Worm (Caenorhabditis elegans) whole organism, L1 larva: ENCODE results near the gene ubq-1.

ENCODE experiments used
- C16A3.4 ChIP-seq: fragments of 150-350 bp; optimal IDR thresholded peaks from 2 replicates; lab custom pipeline; 2014; ENCODE audit warnings: missing biosample characterization, missing genetic modification characterization
- C34B4.2 ChIP-seq: sonication (generic microtip); optimal IDR thresholded peaks from 2 replicates; lab custom pipeline; 2017; ENCODE audit warnings: mild to moderate bottlenecking, missing genetic modification characterization, missing compliant biosample characterization
- F16B12.6 ChIP-seq: fragments of 150-350 bp; optimal IDR thresholded peaks from 2 replicates; lab custom pipeline; 2014; ENCODE audit warnings: missing biosample characterization, missing genetic modification characterization
- Y116A8C.19 ChIP-seq: sonication (generic microtip); optimal IDR thresholded peaks from 2 replicates; lab custom pipeline; 2016; ENCODE audit warnings: missing compliant biosample characterization, missing genetic modification characterization, borderline replicate concordance
- alr-1 ChIP-seq: fragments of 200-800 bp; sonication (Bioruptor generic); optimal IDR thresholded peaks from 2 replicates; lab custom pipeline; 2018; ENCODE audit warnings: borderline replicate concordance, mild to moderate bottlenecking, missing genetic modification characterization, missing compliant biosample characterization
- ceh-8 ChIP-seq: fragments of 200-800 bp; sonication (Bioruptor generic); optimal IDR thresholded peaks from 2 replicates; lab custom pipeline; 2018; ENCODE audit warnings: mild to moderate bottlenecking, missing genetic modification characterization, moderate library complexity, missing compliant biosample characterization
- ceh-82 ChIP-seq, 3 experiments: fragments of 150-350 bp in 1 of 3; sonication (generic microtip) in 2 of 3; optimal IDR thresholded peaks; 2 replicates each; lab custom pipeline; 2014 to 2017; ENCODE audit warnings: missing biosample characterization in 3 of 3, missing genetic modification characterization in 3 of 3
- ceh-88 ChIP-seq: fragments of 200-800 bp; sonication (Bioruptor generic); IDR thresholded peaks from 2 replicates; pipeline ENCODE4 v1.3.6; 2022; ENCODE audit warnings: missing genetic modification characterization, missing compliant biosample characterization
- ceh-90 ChIP-seq: sonication (generic microtip); optimal IDR thresholded peaks from 2 replicates; lab custom pipeline; 2016; ENCODE audit warnings: missing genetic modification characterization, missing compliant biosample characterization
- dpl-1 ChIP-seq, 3 experiments: fragments of 150-350 bp in 2 of 3; sonication (generic microtip) in 1 of 3; optimal IDR thresholded peaks; 2 replicates each; lab custom pipeline; 2014 to 2017; ENCODE audit warnings: missing biosample characterization in 3 of 3, missing genetic modification characterization in 3 of 3, missing genetic modification reagents in 3 of 3
- dsc-1 ChIP-seq: sonication (generic microtip); optimal IDR thresholded peaks from 2 replicates; lab custom pipeline; 2016; ENCODE audit warnings: mild to moderate bottlenecking, missing genetic modification characterization, missing compliant biosample characterization
- efl-1 ChIP-seq, 4 experiments: fragments of 150-350 bp; optimal IDR thresholded peaks in 3 of 4; peaks in 1 of 4; 1 replicate in 1 of 4; 2 replicates in 3 of 4; lab custom pipeline; 2014; ENCODE audit warnings: missing biosample characterization in 2 of 4, missing genetic modification characterization in 2 of 4, missing genetic modification reagents in 2 of 4
- elt-2 ChIP-seq: sonication (generic microtip); optimal IDR thresholded peaks from 2 replicates; lab custom pipeline; 2016; ENCODE audit warnings: missing genetic modification characterization, mild to moderate bottlenecking, inconsistent platforms, missing compliant biosample characterization, missing genetic modification reagents
- elt-3 ChIP-seq, 6 experiments: fragments of 150-350 bp in 1 of 6; sonication (generic microtip); optimal IDR thresholded peaks; 2 replicates each; lab custom pipeline; 2017 to 2018; ENCODE audit warnings: missing biosample characterization in 6 of 6, missing genetic modification characterization in 6 of 6, inconsistent platforms in 1 of 6
- fkh-8 ChIP-seq: sonication (generic microtip); optimal IDR thresholded peaks from 2 replicates; lab custom pipeline; 2016; ENCODE audit warnings: mild to moderate bottlenecking, missing genetic modification characterization, missing compliant biosample characterization
- hlh-17 ChIP-seq: fragments of 200-800 bp; sonication (Bioruptor generic); optimal IDR thresholded peaks from 2 replicates; lab custom pipeline; 2018; ENCODE audit warnings: missing genetic modification characterization, mild to moderate bottlenecking, missing compliant biosample characterization, moderate library complexity, borderline replicate concordance
- irx-1 ChIP-seq: sonication (generic microtip); optimal IDR thresholded peaks from 2 replicates; lab custom pipeline; 2016; ENCODE audit warnings: missing genetic modification characterization, missing compliant biosample characterization
- lin-14 ChIP-seq: fragments of 200-800 bp; sonication (Bioruptor generic); optimal IDR thresholded peaks from 2 replicates; lab custom pipeline; 2018; ENCODE audit warnings: mild to moderate bottlenecking, missing genetic modification characterization, moderate library complexity, missing compliant biosample characterization
- lin-15B ChIP-seq: fragments of 150-350 bp; sonication (generic microtip); optimal IDR thresholded peaks from 3 replicates; lab custom pipeline; 2014; ENCODE audit warnings: missing biosample characterization, missing genetic modification characterization
- lir-3 ChIP-seq: sonication (generic microtip); optimal IDR thresholded peaks from 2 replicates; lab custom pipeline; 2016; ENCODE audit warnings: mild to moderate bottlenecking, missing genetic modification characterization, moderate library complexity, missing compliant biosample characterization; ENCODE audit not compliant: poor library complexity
- mdl-1 ChIP-seq, 2 experiments: fragments of 150-350 bp; optimal IDR thresholded peaks; 2 replicates each; lab custom pipeline; 2014 to 2017; ENCODE audit warnings: missing biosample characterization in 2 of 2, missing genetic modification characterization in 2 of 2, inconsistent platforms in 1 of 2
- mef-2 ChIP-seq: fragments of 150-350 bp; optimal IDR thresholded peaks from 2 replicates; lab custom pipeline; 2014; ENCODE audit warnings: missing biosample characterization, missing genetic modification characterization
- mep-1 ChIP-seq: fragments of 150-350 bp; optimal IDR thresholded peaks from 2 replicates; lab custom pipeline; 2014; ENCODE audit warnings: missing biosample characterization, missing genetic modification characterization
- nhr-12 ChIP-seq: sonication (generic microtip); optimal IDR thresholded peaks from 2 replicates; lab custom pipeline; 2017; ENCODE audit warnings: missing biosample characterization, missing genetic modification characterization
- nhr-19 ChIP-seq: fragments of 200-800 bp; sonication (Bioruptor generic); conservative IDR thresholded peaks from 2 replicates; pipeline ENCODE4 v1.3.6; 2022; ENCODE audit warnings: missing genetic modification characterization, missing compliant biosample characterization
- nhr-20 ChIP-seq: sonication (generic microtip); optimal IDR thresholded peaks from 2 replicates; lab custom pipeline; 2016; ENCODE audit warnings: mild to moderate bottlenecking, missing genetic modification characterization, missing compliant biosample characterization
- nhr-28 ChIP-seq: fragments of 150-350 bp; optimal IDR thresholded peaks from 2 replicates; lab custom pipeline; 2014; ENCODE audit warnings: missing biosample characterization, missing genetic modification characterization
- nhr-47 ChIP-seq: sonication (generic microtip); optimal IDR thresholded peaks from 2 replicates; lab custom pipeline; 2016; ENCODE audit warnings: mild to moderate bottlenecking, missing genetic modification characterization, moderate library complexity, missing compliant biosample characterization
- nhr-71 ChIP-seq: sonication (generic microtip); optimal IDR thresholded peaks from 2 replicates; lab custom pipeline; 2016; ENCODE audit warnings: mild to moderate bottlenecking, missing genetic modification characterization, moderate library complexity, missing compliant biosample characterization
- nhr-76 ChIP-seq: sonication (generic microtip); optimal IDR thresholded peaks from 2 replicates; lab custom pipeline; 2017; ENCODE audit warnings: missing biosample characterization, missing genetic modification characterization
- nhr-77 ChIP-seq: fragments of 150-350 bp; optimal IDR thresholded peaks from 2 replicates; lab custom pipeline; 2014; ENCODE audit warnings: missing biosample characterization, missing genetic modification characterization
- nhr-90 ChIP-seq: sonication (generic microtip); optimal IDR thresholded peaks from 2 replicates; lab custom pipeline; 2016; ENCODE audit warnings: mild to moderate bottlenecking, missing genetic modification characterization, missing compliant biosample characterization; ENCODE audit not compliant: poor library complexity
- pax-3 ChIP-seq: fragments of 200-800 bp; sonication (Bioruptor generic); optimal IDR thresholded peaks from 2 replicates; lab custom pipeline; 2018; ENCODE audit warnings: mild to moderate bottlenecking, missing genetic modification characterization, moderate library complexity, missing compliant biosample characterization
- pqm-1 ChIP-seq: sonication (generic microtip); optimal IDR thresholded peaks from 3 replicates; lab custom pipeline; 2017; ENCODE audit warnings: missing biosample characterization, missing genetic modification characterization
- snpc-4 ChIP-seq: fragments of 150-350 bp; optimal IDR thresholded peaks from 2 replicates; lab custom pipeline; 2014; ENCODE audit warnings: missing biosample characterization, missing genetic modification characterization
- snu-23 ChIP-seq: sonication (generic microtip); optimal IDR thresholded peaks from 2 replicates; lab custom pipeline; 2016; ENCODE audit warnings: missing genetic modification characterization, missing compliant biosample characterization
- sox-4 ChIP-seq: sonication (generic microtip); optimal IDR thresholded peaks from 2 replicates; lab custom pipeline; 2016; ENCODE audit warnings: missing genetic modification characterization, missing compliant biosample characterization
- sptf-1 ChIP-seq: fragments of 150-350 bp; optimal IDR thresholded peaks from 2 replicates; lab custom pipeline; 2014; ENCODE audit warnings: missing biosample characterization, missing genetic modification characterization
- swsn-7 ChIP-seq: sonication (generic microtip); optimal IDR thresholded peaks from 2 replicates; lab custom pipeline; 2016; ENCODE audit warnings: missing genetic modification characterization, missing compliant biosample characterization
- tlp-1 ChIP-seq: fragments of 150-350 bp; optimal IDR thresholded peaks from 2 replicates; lab custom pipeline; 2014; ENCODE audit warnings: missing biosample characterization, missing genetic modification characterization
- unc-130 ChIP-seq: fragments of 150-350 bp; optimal IDR thresholded peaks from 2 replicates; lab custom pipeline; 2017; ENCODE audit warnings: missing biosample characterization, missing genetic modification characterization, inconsistent platforms
- unc-30 ChIP-seq: sonication (generic microtip); optimal IDR thresholded peaks from 2 replicates; lab custom pipeline; 2017; ENCODE audit warnings: missing biosample characterization, missing genetic modification characterization
- unc-98 ChIP-seq: fragments of 200-800 bp; sonication (Bioruptor generic); IDR thresholded peaks from 2 replicates; pipeline ENCODE4 v1.3.6; 2022; ENCODE audit warnings: missing genetic modification characterization, missing compliant biosample characterization
- xbp-1 ChIP-seq: sonication (generic microtip); optimal IDR thresholded peaks from 2 replicates; lab custom pipeline; 2016; ENCODE audit warnings: missing genetic modification characterization, missing compliant biosample characterization
- ztf-11 ChIP-seq, 2 experiments: sonication (generic microtip); optimal IDR thresholded peaks; 2 replicates each; lab custom pipeline; 2016 to 2017; ENCODE audit warnings: missing genetic modification characterization in 2 of 2, missing biosample characterization in 1 of 2, missing compliant biosample characterization in 1 of 2

Gene ubq-1

ce11 chrIII:5948162-5948933 lies 8.3 kb downstream of the ubq-1 start, which contains the start of the genes F25B5.6 and F25B5.3 (continued):
- no peak for TF ChIP-seq dsc-1 (tag; lab: Kevin White, UChicago)
- TF ChIP-seq nhr-19 (GFP tag; lab: Robert Waterston, UW): peak; percentile 98
- TF ChIP-seq ceh-82 (tag; optimal IDR thresholded peaks at IDR 0.05; lab: Kevin White, UChicago): peak in 1 of 3 experiments; percentile 8
- TF ChIP-seq lin-14 (GFP tag; lab: Kevin White, UChicago): peak; percentile 51
- peak; percentile 7 for TF ChIP-seq snpc-4 (tag; lab: Kevin White, UChicago)
- no peak for TF ChIP-seq pax-3 (tag; lab: Kevin White, UChicago)
- TF ChIP-seq fkh-8 (tag; lab: Kevin White, UChicago): peak; percentile 37
- TF ChIP-seq mdl-1 (tag; optimal IDR thresholded peaks at IDR 0.05; lab: Kevin White, UChicago): no peak
- peak in 1 of 2 experiments; percentile 31 for TF ChIP-seq efl-1 (optimal IDR thresholded peaks at IDR 0.05; lab: Kevin White, UChicago)
- TF ChIP-seq efl-1 (GFP tag; optimal IDR thresholded peaks at IDR 0.05 in 1 of 2; lab: Kevin White, UChicago): peak; percentile 43 to 92
- no peak for TF ChIP-seq lin-15B (tag; lab: Kevin White, UChicago)
- TF ChIP-seq elt-3 (tag; optimal IDR thresholded peaks at IDR 0.05; lab: Kevin White, UChicago): peak in 2 of 6 experiments; percentile 28 to 89
- TF ChIP-seq alr-1 (tag; lab: Kevin White, UChicago): no peak
- TF ChIP-seq ztf-11 (tag; optimal IDR thresholded peaks at IDR 0.05; lab: Kevin White, UChicago): no peak
- TF ChIP-seq unc-130 (tag; lab: Kevin White, UChicago): peak; percentile 2
- TF ChIP-seq nhr-20 (tag; lab: Kevin White, UChicago): peak; percentile 25
- TF ChIP-seq snu-23 (GFP tag; lab: Kevin White, UChicago): peak; percentile 58
- TF ChIP-seq ceh-8: no peak
- TF ChIP-seq dpl-1 (GFP tag; optimal IDR thresholded peaks at IDR 0.05; lab: Kevin White, UChicago): peak in 2 of 3 experiments; percentile 12 to 50
- TF ChIP-seq nhr-71 (tag; lab: Kevin White, UChicago): peak; percentile 57
- peak; percentile 83 for TF ChIP-seq F16B12.6 (tag; lab: Kevin White, UChicago)

ce11 chrIII:5948986-5949385 lies 8.9 kb downstream of the ubq-1 start:
- TF ChIP-seq pax-3 (tag; lab: Kevin White, UChicago): no peak
- peak; percentile 61 for TF ChIP-seq tlp-1

- no peak for TF ChIP-seq nhr-77
- TF ChIP-seq unc-98 (GFP tag; lab: Robert Waterston, UW): no peak
- TF ChIP-seq elt-3 (tag; optimal IDR thresholded peaks at IDR 0.05; lab: Kevin White, UChicago): no peak
- TF ChIP-seq ceh-88: no peak
- no peak for TF ChIP-seq unc-30
- TF ChIP-seq ceh-90 (tag; lab: Kevin White, UChicago): no peak
- TF ChIP-seq nhr-76 (tag; lab: Kevin White, UChicago): no peak
- TF ChIP-seq dpl-1 (GFP tag; optimal IDR thresholded peaks at IDR 0.05; lab: Kevin White, UChicago): no peak
- no peak for TF ChIP-seq irx-1 (tag; lab: Kevin White, UChicago)
- TF ChIP-seq hlh-17 (GFP tag; lab: Kevin White, UChicago): no peak
- TF ChIP-seq C16A3.4: no peak
- TF ChIP-seq F16B12.6 (tag; lab: Kevin White, UChicago): no peak
- TF ChIP-seq swsn-7 (tag; lab: Kevin White, UChicago): peak; percentile 37
- peak; percentile 21 to 33 for TF ChIP-seq efl-1 (optimal IDR thresholded peaks at IDR 0.05; lab: Kevin White, UChicago)
- TF ChIP-seq efl-1 (GFP tag; optimal IDR thresholded peaks at IDR 0.05 in 1 of 2; lab: Kevin White, UChicago): peak in 1 of 2 experiments; percentile 86
- TF ChIP-seq sptf-1: no peak
- no peak for TF ChIP-seq lir-3 (tag; lab: Kevin White, UChicago)
- no peak for TF ChIP-seq sox-4 (tag; lab: Kevin White, UChicago)
- no peak for TF ChIP-seq nhr-90 (tag; lab: Kevin White, UChicago)
- no peak for TF ChIP-seq elt-2
- no peak for TF ChIP-seq mep-1 (tag; lab: Kevin White, UChicago)
- TF ChIP-seq pqm-1 (tag; lab: Kevin White, UChicago): no peak
- TF ChIP-seq C34B4.2 (tag; lab: Kevin White, UChicago): no peak
- no peak for TF ChIP-seq snpc-4 (tag; lab: Kevin White, UChicago)
- no peak for TF ChIP-seq pax-3 (tag; lab: Kevin White, UChicago)
- TF ChIP-seq nhr-28: no peak
- TF ChIP-seq mef-2 (tag; lab: Kevin White, UChicago): no peak
- TF ChIP-seq tlp-1: no peak
- TF ChIP-seq nhr-12 (tag; lab: Kevin White, UChicago): no peak
- TF ChIP-seq xbp-1: no peak
- no peak for TF ChIP-seq Y116A8C.19 (tag; lab: Kevin White, UChicago)
- TF ChIP-seq alr-1 (tag; lab: Kevin White, UChicago): no peak
- TF ChIP-seq nhr-47: peak; percentile 34
Observed at ce11 chrIII:5949817-5950216, 9.8 kb downstream of the ubq-1 start.
